Worm (Caenorhabditis elegans): ENCODE data around the gene rpl-42.

The rpl-42 gene

DNA sequence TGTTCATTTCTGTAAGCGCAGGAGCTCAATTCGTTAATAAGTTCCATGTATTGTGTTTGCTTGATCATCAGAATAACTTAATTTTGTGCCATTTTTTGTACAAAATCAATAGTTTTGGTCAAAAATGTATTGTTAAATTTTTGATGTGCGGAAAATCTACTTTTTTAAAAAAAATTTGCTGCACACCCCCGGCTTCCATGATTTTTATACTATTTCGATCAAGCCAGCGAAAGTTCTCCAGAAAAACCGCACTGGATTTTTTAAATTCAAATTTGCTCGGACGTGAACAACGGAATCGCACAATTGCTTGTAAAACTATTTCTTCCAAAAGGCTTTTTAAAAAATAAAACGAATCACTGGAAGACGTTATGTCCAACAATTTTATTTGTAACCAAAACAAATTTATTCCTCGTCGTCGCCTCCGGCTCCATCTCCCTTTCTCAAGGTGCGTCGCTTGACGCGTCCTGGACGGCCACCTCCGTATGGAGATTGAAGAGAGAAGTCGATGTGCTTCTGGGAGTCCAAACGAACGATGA is 32.6 kb downstream of the rpl-42 start:
- TF ChIP-seq pha-4 (tag; optimal IDR thresholded peaks at IDR 0.05): no peak
- TF ChIP-seq elt-1 (tag; optimal IDR thresholded peaks at IDR 0.05): no peak
- no peak for TF ChIP-seq ztf-4 (tag; optimal IDR thresholded peaks at IDR 0.05)
- TF ChIP-seq lin-39 (tag; optimal IDR thresholded peaks at IDR 0.05): no peak

DNA sequence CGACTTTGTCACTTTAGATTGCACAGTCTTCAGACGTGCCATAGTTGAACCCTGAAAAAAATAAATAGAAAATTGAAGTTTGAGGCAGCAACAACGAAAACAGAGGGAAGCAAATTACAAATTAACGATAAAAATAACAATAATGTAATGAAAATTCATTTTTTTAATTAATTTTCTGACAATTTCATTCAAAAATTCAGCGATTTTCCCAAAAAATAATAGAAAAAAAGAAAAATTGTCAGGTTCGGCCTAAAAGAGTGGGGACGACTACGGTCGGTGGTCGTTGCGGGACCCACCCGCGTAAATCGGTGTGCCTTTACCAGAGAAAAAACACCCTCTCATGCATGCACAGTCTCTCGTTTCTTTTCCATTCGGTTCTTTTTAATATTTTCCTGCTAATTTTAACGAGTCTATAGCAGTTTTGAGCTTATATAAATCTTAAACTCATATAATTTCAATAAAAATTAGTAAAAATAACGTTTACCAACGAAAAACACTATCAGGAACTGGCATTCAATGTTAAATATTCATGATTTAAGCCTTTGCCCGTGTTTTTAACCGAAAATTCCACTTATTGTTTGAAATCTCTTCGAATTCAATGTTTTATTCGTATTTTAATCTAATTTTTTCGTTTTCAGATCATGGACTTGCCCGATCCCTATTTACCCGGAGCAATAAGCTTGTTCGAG is 33.9 kb downstream of the rpl-42 start, which contains the start of the genes rps-9 and lsm-1:
Gene rps-9 (minus strand): TSS at position 51 of the 689 bp plus-strand sequence.
Gene lsm-1 (plus strand): TSS at position 639 of the 689 bp plus-strand sequence.
- TF ChIP-seq hmg-11 (tag; optimal IDR thresholded peaks at IDR 0.05) (peak; percentile 35), jun-1 (tag; optimal IDR thresholded peaks at IDR 0.05) (no peak), lsy-12 (tag; optimal IDR thresholded peaks at IDR 0.05) (peak; percentile 1), ceh-28 (tag; optimal IDR thresholded peaks at IDR 0.05) (no peak), nhr-23 (tag; optimal IDR thresholded peaks at IDR 0.05) (peak; percentile 84), pqm-1 (tag; optimal IDR thresholded peaks at IDR 0.05) (peak; percentile 28), nhr-25 (tag; optimal IDR thresholded peaks at IDR 0.05) (peak; percentile 65), nhr-43 (tag; optimal IDR thresholded peaks at IDR 0.05; ENCODE audit: poor library complexity, severe bottlenecking) (no peak), lin-15B (tag; optimal IDR thresholded peaks at IDR 0.05) (peak; percentile 79), nfya-1 (tag; optimal IDR thresholded peaks at IDR 0.05; ENCODE audit: insufficient read depth) (peak; percentile 93), snpc-4 (tag; optimal IDR thresholded peaks at IDR 0.05) (peak; percentile 58), pha-4 (tag; optimal IDR thresholded peaks at IDR 0.05) (peak; percentile 84), fkh-10 (GFP tag; optimal IDR thresholded peaks at IDR 0.05) (peak; percentile 9), lin-39 (tag; optimal IDR thresholded peaks at IDR 0.05) (peak; percentile 96), unc-39 (tag; optimal IDR thresholded peaks at IDR 0.05) (no peak), mdl-1 (tag; optimal IDR thresholded peaks at IDR 0.05) (no peak), egl-27 (tag; optimal IDR thresholded peaks at IDR 0.05) (no peak), elt-2 (tag; optimal IDR thresholded peaks at IDR 0.05) (peak; percentile 16)

DNA sequence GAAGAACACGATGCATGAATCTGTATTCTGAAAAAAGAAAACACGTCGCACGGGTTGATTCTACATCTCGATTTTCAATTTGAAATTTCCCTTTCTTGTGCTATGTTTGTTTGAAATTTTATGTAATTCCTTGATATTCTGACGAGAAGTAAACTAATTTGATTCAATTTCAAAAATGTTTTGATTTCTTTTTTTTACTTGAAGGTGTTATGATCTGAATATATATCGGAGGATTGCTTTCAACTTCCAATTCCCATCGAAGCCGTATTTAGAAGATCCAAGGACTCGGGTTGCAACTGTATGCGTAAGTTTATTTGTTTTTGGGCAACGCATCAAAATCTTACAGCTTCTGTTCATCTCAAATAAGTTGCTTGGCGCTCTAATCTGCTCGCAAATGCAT is 34.9 kb downstream of the rpl-42 start, which contains the start of gene F40F8.1:
Gene F40F8.1 (plus strand): TSS at position 301 of the 400 bp plus-strand sequence.
- TF ChIP-seq elt-1 (tag; optimal IDR thresholded peaks at IDR 0.05) (no peak), nhr-25 (tag; optimal IDR thresholded peaks at IDR 0.05) (no peak), egl-5 (tag; optimal IDR thresholded peaks at IDR 0.05) (no peak)

DNA sequence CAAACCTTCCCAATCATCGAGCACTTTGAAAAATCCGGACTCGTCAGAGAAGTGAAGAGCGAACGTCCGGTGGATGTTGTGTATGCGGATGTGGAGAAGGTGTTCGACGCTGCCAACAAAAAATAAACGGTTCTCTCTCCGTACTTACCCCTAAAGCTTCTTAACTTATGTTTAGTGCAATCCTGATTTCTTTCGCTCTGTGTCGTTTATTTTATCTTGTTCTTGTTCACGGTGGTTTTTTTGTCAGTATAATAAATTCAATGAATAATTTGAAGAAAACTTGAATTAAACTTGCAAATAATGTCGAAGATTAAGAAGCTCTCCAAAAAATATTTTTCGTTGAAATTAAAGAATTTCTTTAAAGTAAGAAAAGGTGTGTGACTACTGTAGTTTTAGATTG is 36.5 kb downstream of the rpl-42 start, which contains the start of gene F40F8.3:
Gene F40F8.3 (plus strand): TSS at position 301 of the 400 bp plus-strand sequence.
- no peak for TF ChIP-seq ama-1 (optimal IDR thresholded peaks at IDR 0.05)
- no peak for TF ChIP-seq aly-2 (tag; optimal IDR thresholded peaks at IDR 0.05)
- no peak for TF ChIP-seq snpc-4 (tag; optimal IDR thresholded peaks at IDR 0.05)
- TF ChIP-seq ztf-11 (tag; optimal IDR thresholded peaks at IDR 0.05): no peak

DNA sequence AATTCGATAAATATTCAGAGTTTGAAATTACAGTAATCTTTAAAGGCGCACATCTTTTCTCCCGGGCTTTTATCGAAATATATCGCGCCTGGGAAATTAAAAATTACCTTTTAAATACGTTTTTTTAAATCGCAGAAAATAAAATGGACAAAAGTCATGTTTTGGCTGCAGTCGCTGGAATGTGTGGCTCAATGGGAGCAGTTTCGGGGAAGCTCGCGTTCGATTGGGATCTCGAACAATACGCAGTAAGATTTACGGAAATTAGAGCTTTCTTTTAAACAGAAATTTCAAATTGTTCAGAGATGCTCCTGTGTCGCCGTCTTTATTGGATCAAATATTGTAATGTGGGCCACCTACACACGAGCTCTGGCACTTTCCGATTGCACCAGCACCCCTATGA is 37.0 kb downstream of the rpl-42 start, which contains the start of gene F40F8.12:
Gene F40F8.12 (plus strand): TSS at position 301 of the 400 bp plus-strand sequence.
- TF ChIP-seq mml-1 (tag; optimal IDR thresholded peaks at IDR 0.05) (no peak), nfya-1 (tag; optimal IDR thresholded peaks at IDR 0.05; ENCODE audit: insufficient read depth) (no peak), fkh-10 (GFP tag; optimal IDR thresholded peaks at IDR 0.05) (no peak), lin-15B (tag; optimal IDR thresholded peaks at IDR 0.05) (no peak), nhr-76 (tag; optimal IDR thresholded peaks at IDR 0.05) (no peak), unc-62 (GFP tag; optimal IDR thresholded peaks at IDR 0.05) (no peak), zag-1 (tag; optimal IDR thresholded peaks at IDR 0.05) (no peak), skn-1 (tag; optimal IDR thresholded peaks at IDR 0.05) (no peak), unc-39 (tag; optimal IDR thresholded peaks at IDR 0.05) (no peak), nhr-43 (tag; optimal IDR thresholded peaks at IDR 0.05; ENCODE audit: poor library complexity, severe bottlenecking) (no peak), pha-4 (tag; optimal IDR thresholded peaks at IDR 0.05) (no peak)

DNA sequence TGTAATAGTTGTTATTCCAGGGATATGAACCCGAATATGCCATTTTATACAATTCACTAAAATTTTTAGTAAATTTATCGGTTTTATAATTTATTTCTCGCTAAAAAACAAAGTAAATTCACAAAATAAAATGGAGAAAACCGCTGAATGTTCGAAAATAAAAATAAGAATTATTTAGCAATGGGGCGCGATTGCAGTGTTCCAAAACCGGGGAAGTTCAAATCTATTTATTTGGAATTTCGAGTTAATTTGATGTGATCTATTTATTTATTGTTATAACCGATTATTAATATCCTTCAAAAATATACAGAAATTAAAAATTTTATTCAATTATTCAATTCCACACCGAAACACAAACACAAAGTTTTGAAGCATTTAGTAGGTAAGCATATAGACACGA is 40.0 kb downstream of the rpl-42 start, which contains the start of gene F40F8.11:
Gene F40F8.11 (minus strand): TSS at position 49 of the 400 bp plus-strand sequence.
- TF ChIP-seq lin-15B (tag; optimal IDR thresholded peaks at IDR 0.05) (peak; percentile 47), egl-5 (tag; optimal IDR thresholded peaks at IDR 0.05) (no peak), mml-1 (tag; optimal IDR thresholded peaks at IDR 0.05) (no peak), ceh-16 (tag; optimal IDR thresholded peaks at IDR 0.05) (no peak), nhr-12 (tag; optimal IDR thresholded peaks at IDR 0.05) (no peak), ceh-28 (tag; optimal IDR thresholded peaks at IDR 0.05) (no peak), pha-4 (tag; optimal IDR thresholded peaks at IDR 0.05) (peak; percentile 31), nfya-1 (tag; optimal IDR thresholded peaks at IDR 0.05; ENCODE audit: insufficient read depth) (peak; percentile 54), snpc-4 (tag; optimal IDR thresholded peaks at IDR 0.05) (peak; percentile 8), elt-2 (tag; optimal IDR thresholded peaks at IDR 0.05) (peak; percentile 18), nhr-23 (tag; optimal IDR thresholded peaks at IDR 0.05) (peak; percentile 53), jun-1 (tag; optimal IDR thresholded peaks at IDR 0.05) (no peak), hmg-11 (tag; optimal IDR thresholded peaks at IDR 0.05) (peak; percentile 15), sea-2 (GFP tag; optimal IDR thresholded peaks at IDR 0.05) (no peak), skn-1 (tag; optimal IDR thresholded peaks at IDR 0.05) (no peak), nhr-43 (tag; optimal IDR thresholded peaks at IDR 0.05; ENCODE audit: poor library complexity, severe bottlenecking) (no peak), nhr-25 (tag; optimal IDR thresholded peaks at IDR 0.05) (no peak), lin-39 (tag; optimal IDR thresholded peaks at IDR 0.05) (no peak), unc-39 (tag; optimal IDR thresholded peaks at IDR 0.05) (no peak), ceh-82 (tag; optimal IDR thresholded peaks at IDR 0.05) (no peak), ceh-9 (tag; optimal IDR thresholded peaks at IDR 0.05) (no peak)

Data from whole organism, L3 larva.